Worm (Caenorhabditis elegans) whole organism, mixed stage, embryonic: ENCODE data around the gene nemp-1.

Experiments used
- lsy-2 ChIP-seq: fragments of 150-350 bp; optimal IDR thresholded peaks from 2 replicates; lab custom pipeline; 2014; ENCODE audit warnings: missing biosample characterization, missing genetic modification characterization
- nhr-237 ChIP-seq: fragments of 150-350 bp; optimal IDR thresholded peaks from 2 replicates; lab custom pipeline; 2014; ENCODE audit warnings: missing biosample characterization, missing genetic modification characterization
- nhr-28 ChIP-seq: fragments of 150-350 bp; optimal IDR thresholded peaks from 2 replicates; lab custom pipeline; 2014; ENCODE audit warnings: missing biosample characterization, missing genetic modification characterization
- pha-4 ChIP-seq: fragments of 150-350 bp; optimal IDR thresholded peaks from 2 replicates; lab custom pipeline; 2018; ENCODE audit warnings: missing biosample characterization, missing genetic modification reagents, missing genetic modification characterization
- sem-2 ChIP-seq: fragments of 200-800 bp; sonication (Bioruptor generic); optimal IDR thresholded peaks from 2 replicates; lab custom pipeline; 2018; ENCODE audit warnings: mild to moderate bottlenecking, missing genetic modification characterization, missing compliant biosample characterization

DNA sequence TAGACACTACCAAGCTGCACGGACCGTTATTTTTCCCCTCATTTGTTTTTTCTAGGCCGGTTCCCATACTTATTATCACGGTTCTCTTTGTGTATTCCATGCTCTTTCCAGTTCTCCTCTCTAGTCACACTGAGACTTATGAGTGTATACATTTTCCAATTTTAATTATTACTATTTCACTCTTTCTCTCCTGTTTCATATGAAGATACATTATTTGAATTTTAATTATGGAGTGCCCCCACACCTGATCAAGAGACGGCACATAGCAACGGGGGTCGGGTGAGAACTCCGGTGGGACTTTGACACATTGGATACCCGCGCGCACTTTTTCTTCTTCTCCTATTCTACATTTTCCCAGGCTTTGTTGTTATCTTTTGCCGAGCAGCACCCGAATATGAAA is 32.2 kb upstream of the nemp-1 start, which contains the start of gene affl-1:
- TF ChIP-seq nhr-28 (tag; lab: Kevin White, UChicago): no peak
- TF ChIP-seq nhr-237 (tag; lab: Kevin White, UChicago): no peak
- TF ChIP-seq lsy-2 (tag; lab: Kevin White, UChicago): no peak
- no peak for TF ChIP-seq pha-4 (tag; lab: Kevin White, UChicago)
- no peak for TF ChIP-seq sem-2
